Fruit fly (Drosophila melanogaster) whole organism, embryonic: ENCODE measurements around the gene Tfb4.

Experiments used
- CG10209 ChIP-seq: fragments of 200-800 bp; sonication (Bioruptor generic); optimal IDR thresholded peaks from 3 replicates; lab custom pipeline; 2017; ENCODE audit warnings: missing biosample characterization, mild to moderate bottlenecking, missing genetic modification characterization, missing genetic modification reagents
- CG10959 ChIP-seq: fragments of 200-800 bp; sonication (Bioruptor generic); IDR thresholded peaks from 2 replicates; pipeline ENCODE4 v1.3.6; 2022; ENCODE audit warnings: missing biosample characterization, missing genetic modification characterization
- CG11560 ChIP-seq: fragments of 200-800 bp; sonication (Bioruptor generic); IDR thresholded peaks from 3 replicates; pipeline ENCODE4 v1.3.6; 2022; ENCODE audit warnings: missing biosample characterization, missing genetic modification characterization
- CG1233 ChIP-seq: fragments of 200-800 bp; sonication (Bioruptor generic); optimal IDR thresholded peaks from 4 replicates; lab custom pipeline; 2018; ENCODE audit warnings: missing biosample characterization, mild to moderate bottlenecking, missing genetic modification characterization
- CG14710 ChIP-seq: fragments of 200-800 bp; sonication (Bioruptor generic); optimal IDR thresholded peaks from 3 replicates; lab custom pipeline; 2019; ENCODE audit warnings: missing biosample characterization, mild to moderate bottlenecking, missing genetic modification characterization, moderate library complexity
- CG14965 ChIP-seq: fragments of 200-800 bp; sonication (Bioruptor generic); optimal IDR thresholded peaks from 2 replicates; lab custom pipeline; 2016; ENCODE audit warnings: missing biosample characterization, missing genetic modification characterization, borderline replicate concordance
- CG17612 ChIP-seq: fragments of 200-800 bp; sonication (Bioruptor generic); IDR thresholded peaks from 2 replicates; pipeline ENCODE4 v1.3.6; 2022; ENCODE audit warnings: missing biosample characterization, missing genetic modification characterization
- CG2129 ChIP-seq: fragments of 200-800 bp; sonication (Bioruptor generic); IDR thresholded peaks from 2 replicates; pipeline ENCODE4 v1.3.6; 2022; ENCODE audit warnings: missing biosample characterization, missing genetic modification characterization; ENCODE audit not compliant: partially characterized antibody
- CG2678 ChIP-seq: fragments of 200-800 bp; sonication (Bioruptor generic); optimal IDR thresholded peaks from 3 replicates; lab custom pipeline; 2019; ENCODE audit warnings: missing biosample characterization, mild to moderate bottlenecking, missing genetic modification characterization, moderate library complexity
- CG30431 ChIP-seq: fragments of 200-800 bp; sonication (Bioruptor generic); optimal IDR thresholded peaks from 2 replicates; lab custom pipeline; 2017; ENCODE audit warnings: missing biosample characterization, missing genetic modification characterization
- CG31388 ChIP-seq: fragments of 200-800 bp; sonication (Bioruptor generic); optimal IDR thresholded peaks from 2 replicates; lab custom pipeline; 2016; ENCODE audit warnings: missing biosample characterization, missing genetic modification characterization
- CG3407 ChIP-seq: fragments of 200-800 bp; sonication (Bioruptor generic); optimal IDR thresholded peaks from 2 replicates; lab custom pipeline; 2018; ENCODE audit warnings: missing biosample characterization, mild to moderate bottlenecking, missing genetic modification characterization
- CG6254 ChIP-seq: fragments of 200-800 bp; sonication (Bioruptor generic); optimal IDR thresholded peaks from 3 replicates; lab custom pipeline; 2017; ENCODE audit warnings: mild to moderate bottlenecking, missing biosample characterization, missing genetic modification reagents, missing genetic modification characterization
- CG6791 ChIP-seq: fragments of 200-800 bp; sonication (Bioruptor generic); IDR thresholded peaks from 3 replicates; pipeline ENCODE4 v1.3.6; 2022; ENCODE audit warnings: missing biosample characterization, missing genetic modification characterization; ENCODE audit not compliant: partially characterized antibody
- CG9215 ChIP-seq: fragments of 200-800 bp; sonication (Bioruptor generic); IDR thresholded peaks from 2 replicates; pipeline ENCODE4 v1.3.6; 2022; ENCODE audit warnings: missing biosample characterization, missing genetic modification characterization
- Camta ChIP-seq: fragments of 200-800 bp; sonication (Bioruptor generic); optimal IDR thresholded peaks from 2 replicates; lab custom pipeline; 2016; ENCODE audit warnings: missing biosample characterization, missing genetic modification characterization
- CoRest ChIP-seq: fragments of 200-800 bp; sonication (Bioruptor generic); optimal IDR thresholded peaks from 3 replicates; lab custom pipeline; 2018; ENCODE audit warnings: missing biosample characterization, mild to moderate bottlenecking, missing genetic modification characterization, moderate library complexity
- CrebB ChIP-seq: fragments of 200-800 bp; sonication (Bioruptor generic); optimal IDR thresholded peaks from 3 replicates; lab custom pipeline; 2018; ENCODE audit warnings: missing biosample characterization, mild to moderate bottlenecking, missing genetic modification characterization
- D19B ChIP-seq: fragments of 200-800 bp; sonication (Bioruptor generic); optimal IDR thresholded peaks from 2 replicates; lab custom pipeline; 2017; ENCODE audit warnings: missing biosample characterization, mild to moderate bottlenecking, missing genetic modification characterization
- HHEX ChIP-seq: fragments of 200-800 bp; sonication (Bioruptor generic); optimal IDR thresholded peaks from 3 replicates; lab custom pipeline; 2017; ENCODE audit warnings: missing biosample characterization, mild to moderate bottlenecking, missing genetic modification characterization, missing genetic modification reagents
- Hr3 ChIP-seq: fragments of 200-800 bp; sonication (Bioruptor generic); optimal IDR thresholded peaks from 3 replicates; lab custom pipeline; 2016; ENCODE audit warnings: missing biosample characterization, missing genetic modification characterization
- NFAT ChIP-seq: fragments of 200-800 bp; sonication (Bioruptor generic); IDR thresholded peaks from 2 replicates; pipeline ENCODE4 v1.3.6; 2022; ENCODE audit warnings: missing biosample characterization, missing genetic modification characterization
- Neu2 ChIP-seq: fragments of 200-800 bp; sonication (Bioruptor generic); optimal IDR thresholded peaks from 3 replicates; lab custom pipeline; 2016; ENCODE audit warnings: missing biosample characterization, missing genetic modification characterization, borderline replicate concordance
- Pdp1 ChIP-seq, 2 experiments: fragments of 200-800 bp; sonication (Bioruptor generic); optimal IDR thresholded peaks; 3 replicates each; lab custom pipeline; 2016; ENCODE audit warnings: missing biosample characterization in 2 of 2, missing genetic modification characterization in 2 of 2, mild to moderate bottlenecking in 1 of 2, moderate library complexity in 1 of 2
- Rx ChIP-seq: fragments of 200-800 bp; sonication (Bioruptor generic); IDR thresholded peaks from 2 replicates; pipeline ENCODE4 v1.3.6; 2022; ENCODE audit warnings: missing biosample characterization, missing genetic modification characterization
- Scr ChIP-seq: fragments of 200-800 bp; sonication (Bioruptor generic); IDR thresholded peaks from 2 replicates; pipeline ENCODE4 v1.3.6; 2022; ENCODE audit warnings: missing biosample characterization, missing genetic modification characterization; ENCODE audit not compliant: partially characterized antibody
- Six4 ChIP-seq: fragments of 200-800 bp; sonication (Bioruptor generic); optimal IDR thresholded peaks from 2 replicates; lab custom pipeline; 2016; ENCODE audit warnings: missing biosample characterization, missing genetic modification characterization
- TFAM ChIP-seq: fragments of 200-800 bp; sonication (Bioruptor generic); optimal IDR thresholded peaks from 2 replicates; lab custom pipeline; 2017; ENCODE audit warnings: missing biosample characterization, missing genetic modification characterization, inconsistent platforms
- Usf ChIP-seq: fragments of 200-800 bp; sonication (Bioruptor generic); optimal IDR thresholded peaks from 2 replicates; lab custom pipeline; 2017; ENCODE audit warnings: missing genotype, missing biosample characterization, missing genetic modification characterization
- Vsx1 ChIP-seq: fragments of 200-800 bp; sonication (Bioruptor generic); optimal IDR thresholded peaks from 2 replicates; lab custom pipeline; 2017; ENCODE audit warnings: missing biosample characterization, mild to moderate bottlenecking, missing genetic modification characterization, missing genetic modification reagents
- YL-1 ChIP-seq: fragments of 200-800 bp; sonication (Bioruptor generic); optimal IDR thresholded peaks from 3 replicates; lab custom pipeline; 2017; ENCODE audit warnings: missing biosample characterization, mild to moderate bottlenecking, missing genetic modification characterization
- ab ChIP-seq: fragments of 200-800 bp; sonication (Bioruptor generic); optimal IDR thresholded peaks from 2 replicates; lab custom pipeline; 2016; ENCODE audit warnings: missing biosample characterization, missing genetic modification characterization
- cato ChIP-seq: fragments of 200-800 bp; sonication (Bioruptor generic); optimal IDR thresholded peaks from 2 replicates; lab custom pipeline; 2016; ENCODE audit warnings: missing biosample characterization, missing genetic modification characterization, borderline replicate concordance
- croc ChIP-seq: fragments of 200-800 bp; sonication (Bioruptor generic); conservative IDR thresholded peaks from 3 replicates; pipeline ENCODE4 v1.3.6; 2022; ENCODE audit warnings: missing biosample characterization, missing genetic modification characterization
- crp ChIP-seq, 2 experiments: fragments of 200-800 bp; sonication (Bioruptor generic); optimal IDR thresholded peaks; 2 replicates in 1 of 2; 3 replicates in 1 of 2; lab custom pipeline; 2017; ENCODE audit warnings: missing biosample characterization in 2 of 2, missing genetic modification characterization in 2 of 2, mild to moderate bottlenecking in 1 of 2, moderate library complexity in 1 of 2
- dan ChIP-seq: fragments of 200-800 bp; sonication (Bioruptor generic); IDR thresholded peaks from 2 replicates; pipeline ENCODE4 v1.3.6; 2022; ENCODE audit warnings: missing biosample characterization, missing genetic modification characterization
- gfzf ChIP-seq: fragments of 200-800 bp; sonication (Bioruptor generic); optimal IDR thresholded peaks from 2 replicates; lab custom pipeline; 2016; ENCODE audit warnings: missing biosample characterization, mild to moderate bottlenecking, missing genetic modification characterization, moderate library complexity
- mam ChIP-seq: fragments of 200-800 bp; sonication (Bioruptor generic); optimal IDR thresholded peaks from 3 replicates; lab custom pipeline; 2016; ENCODE audit warnings: missing biosample characterization, missing genetic modification characterization
- mirr ChIP-seq: fragments of 200-800 bp; sonication (Bioruptor generic); optimal IDR thresholded peaks from 3 replicates; lab custom pipeline; 2018; ENCODE audit warnings: missing biosample characterization, mild to moderate bottlenecking, missing genetic modification characterization
- nom ChIP-seq: fragments of 200-800 bp; sonication (Bioruptor generic); optimal IDR thresholded peaks from 2 replicates; lab custom pipeline; 2017; ENCODE audit warnings: missing biosample characterization, missing genetic modification characterization, mild to moderate bottlenecking, moderate library complexity, missing genetic modification reagents
- odd ChIP-seq: fragments of 200-800 bp; sonication (Bioruptor generic); optimal IDR thresholded peaks from 2 replicates; lab custom pipeline; 2017; ENCODE audit warnings: missing biosample characterization, mild to moderate bottlenecking, missing genetic modification characterization
- shn ChIP-seq: fragments of 200-800 bp; sonication (Bioruptor generic); optimal IDR thresholded peaks from 3 replicates; lab custom pipeline; 2016; ENCODE audit warnings: missing biosample characterization, missing genetic modification characterization
- ssp ChIP-seq: fragments of 200-800 bp; sonication (Bioruptor generic); IDR thresholded peaks from 2 replicates; pipeline ENCODE4 v1.3.6; 2022; ENCODE audit warnings: missing biosample characterization, missing genetic modification characterization
- stwl ChIP-seq: fragments of 200-800 bp; sonication (Bioruptor generic); optimal IDR thresholded peaks from 3 replicates; lab custom pipeline; 2018; ENCODE audit warnings: missing biosample characterization, mild to moderate bottlenecking, missing genetic modification characterization, moderate library complexity
- tll ChIP-seq, 2 experiments: fragments of 200-800 bp in 1 of 2; fragments of >200 bp in 1 of 2; sonication (Bioruptor generic) in 1 of 2; optimal IDR thresholded peaks; 2 replicates each; lab custom pipeline; 2017 to 2019; ENCODE audit warnings: missing biosample characterization in 2 of 2, missing genetic modification characterization in 2 of 2, mild to moderate bottlenecking in 1 of 2, moderate library complexity in 1 of 2
- unc-4 ChIP-seq: fragments of 200-800 bp; sonication (Bioruptor generic); IDR thresholded peaks from 2 replicates; pipeline ENCODE4 v1.3.6; 2022; ENCODE audit warnings: missing biosample characterization, missing genetic modification characterization; ENCODE audit not compliant: partially characterized antibody
- zfh2 ChIP-seq: fragments of 200-800 bp; sonication (Bioruptor generic); optimal IDR thresholded peaks from 2 replicates; lab custom pipeline; 2016; ENCODE audit warnings: missing biosample characterization, missing genetic modification characterization

Tfb4 gene

DNA sequence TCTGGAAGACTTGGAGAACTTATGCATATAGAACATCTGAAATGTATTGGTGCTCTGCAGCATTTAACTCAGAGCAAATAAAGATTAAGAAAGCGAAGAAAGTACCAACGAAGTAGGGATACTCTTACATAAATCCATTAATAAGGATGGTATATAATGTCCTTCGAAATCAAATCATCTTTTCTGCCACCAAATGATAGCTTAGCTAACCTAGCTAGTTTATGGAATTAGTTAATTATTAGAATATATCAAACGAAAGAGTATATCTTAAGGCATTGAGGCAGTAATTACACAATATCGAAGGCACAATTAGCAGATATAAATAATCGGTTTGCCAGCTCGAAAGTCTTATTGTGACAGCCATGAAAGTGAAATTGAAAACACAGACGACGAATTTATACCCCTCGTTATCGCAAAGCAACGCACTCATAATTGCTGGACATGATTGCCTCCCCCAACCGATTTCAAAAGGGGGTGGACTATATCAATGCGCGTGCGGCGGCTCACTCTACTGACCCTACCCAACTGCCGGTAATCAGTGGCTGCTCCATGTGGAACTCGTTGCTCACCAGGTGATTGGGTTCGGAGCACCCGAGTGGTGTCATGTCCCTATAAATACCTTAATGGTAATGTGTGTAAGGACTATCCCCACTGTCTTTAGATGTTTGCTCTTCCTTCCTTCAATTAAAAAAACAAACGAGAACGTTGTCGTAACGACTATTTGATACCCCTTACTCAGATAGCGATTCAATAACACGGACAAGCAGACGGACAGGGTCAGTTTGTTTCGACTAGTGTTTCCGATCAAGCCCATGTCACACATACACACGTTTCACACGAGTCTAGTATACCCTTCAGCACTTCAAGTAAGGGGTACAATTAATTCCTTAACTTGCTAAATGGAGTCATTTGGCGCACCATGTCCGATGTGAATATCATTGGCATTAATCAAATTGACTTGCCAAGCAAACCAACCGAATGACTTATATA, 5.8 kb downstream of the Tfb4 start (continued):
- no peak for TF ChIP-seq Usf (GFP tag; lab: Kevin White, UChicago)
- peak; percentile 52 for TF ChIP-seq mam
- no peak for TF ChIP-seq gfzf (GFP tag; lab: Kevin White, UChicago)
- TF ChIP-seq crp (GFP tag; optimal IDR thresholded peaks at IDR 0.05; lab: Kevin White, UChicago), result no peak
- no peak for TF ChIP-seq tll (GFP tag; optimal IDR thresholded peaks at IDR 0.05; lab: Kevin White, UChicago)
- no peak for TF ChIP-seq TFAM
- no peak for TF ChIP-seq CG30431 (GFP tag; lab: Kevin White, UChicago)
- TF ChIP-seq nom (GFP tag; lab: Kevin White, UChicago), result no peak
- TF ChIP-seq CG10209 (GFP tag; lab: Kevin White, UChicago), result peak; percentile 28
- TF ChIP-seq stwl (tag; lab: Kevin White, UChicago), result no peak
- TF ChIP-seq CG10959 (GFP tag; lab: Robert Waterston, UW), result no peak
- peak; percentile 48 for TF ChIP-seq HHEX (GFP tag; lab: Kevin White, UChicago)
- TF ChIP-seq YL-1 (GFP tag; lab: Kevin White, UChicago), result no peak
- no peak for TF ChIP-seq unc-4
- TF ChIP-seq CG14965 (GFP tag; lab: Kevin White, UChicago), result no peak
- peak; percentile 25 for TF ChIP-seq Six4 (GFP tag; lab: Kevin White, UChicago)
- peak; percentile 43 for TF ChIP-seq CG1233 (GFP tag; lab: Kevin White, UChicago)
- no peak for TF ChIP-seq CG11560 (tag; lab: Robert Waterston, UW)
- TF ChIP-seq shn, result no peak
- TF ChIP-seq Vsx1 (GFP tag; lab: Kevin White, UChicago), result no peak
- TF ChIP-seq zfh2 (GFP tag; lab: Kevin White, UChicago), result peak; percentile 32
- no peak for TF ChIP-seq Neu2
- TF ChIP-seq mirr, result no peak
- no peak for TF ChIP-seq ab (GFP tag; lab: Kevin White, UChicago)
- TF ChIP-seq D19B (GFP tag; lab: Kevin White, UChicago), result peak; percentile 69
- TF ChIP-seq CG17612, result no peak
- TF ChIP-seq croc (GFP tag; lab: Robert Waterston, UW), result peak; percentile 21; the same call in 2 of the 3 replicates
- TF ChIP-seq CG2129 (GFP tag; lab: Robert Waterston, UW), result no peak
- TF ChIP-seq CG14710, result peak; percentile 38
- TF ChIP-seq CG2678 (tag; lab: Kevin White, UChicago), result peak; percentile 81
- no peak for TF ChIP-seq odd
- TF ChIP-seq dan (GFP tag; lab: Robert Waterston, UW), result no peak
- peak; percentile 18 for TF ChIP-seq Camta (GFP tag; lab: Kevin White, UChicago)
- TF ChIP-seq CG6791 (GFP tag; lab: Robert Waterston, UW), result no peak
- no peak for TF ChIP-seq Scr (GFP tag; lab: Robert Waterston, UW)
- peak; percentile 21 for TF ChIP-seq CG6254
- no peak for TF ChIP-seq ssp
- TF ChIP-seq CG3407 (GFP tag; lab: Kevin White, UChicago), result no peak
- TF ChIP-seq Pdp1 (GFP tag; optimal IDR thresholded peaks at IDR 0.05; lab: Kevin White, UChicago), result peak in 1 of 2 experiments; percentile 82
- TF ChIP-seq NFAT (GFP tag; lab: Robert Waterston, UW), result no peak
- TF ChIP-seq cato (GFP tag; lab: Kevin White, UChicago), result no peak
- no peak for TF ChIP-seq CG31388 (GFP tag; lab: Kevin White, UChicago)
- peak; percentile 60 for TF ChIP-seq CoRest (tag; lab: Kevin White, UChicago)
- TF ChIP-seq Rx (GFP tag; lab: Robert Waterston, UW), result no peak
- peak; percentile 1 for TF ChIP-seq CrebB (tag; lab: Kevin White, UChicago)
- TF ChIP-seq Hr3 (GFP tag; lab: Kevin White, UChicago), result peak; percentile 39
- TF ChIP-seq CG9215 (GFP tag; lab: Robert Waterston, UW), result no peak
